Fruit fly (Drosophila melanogaster) whole organism, embryonic: Measurements from ENCODE around the gene spel1.

Source experiments
- CG10543 ChIP-seq: fragments of 200-800 bp; sonication (Bioruptor generic); optimal IDR thresholded peaks from 3 replicates; lab custom pipeline; 2017; ENCODE audit warnings: missing biosample characterization, mild to moderate bottlenecking, missing genetic modification characterization, moderate library complexity
- CG11504 ChIP-seq: fragments of 200-800 bp; sonication (Bioruptor generic); optimal IDR thresholded peaks from 3 replicates; lab custom pipeline; 2019; ENCODE audit warnings: missing biosample characterization, mild to moderate bottlenecking, missing genetic modification characterization, moderate library complexity
- CG11560 ChIP-seq: fragments of 200-800 bp; sonication (Bioruptor generic); IDR thresholded peaks from 3 replicates; pipeline ENCODE4 v1.3.6; 2022; ENCODE audit warnings: missing biosample characterization, missing genetic modification characterization
- CG12219 ChIP-seq: fragments of 200-800 bp; sonication (Bioruptor generic); optimal IDR thresholded peaks from 3 replicates; lab custom pipeline; 2018; ENCODE audit warnings: missing biosample characterization, mild to moderate bottlenecking, missing genetic modification characterization
- CG13287 ChIP-seq: fragments of 200-800 bp; sonication (Bioruptor generic); IDR thresholded peaks from 2 replicates; pipeline ENCODE4 v1.3.6; 2022; ENCODE audit warnings: missing biosample characterization, missing genetic modification characterization; ENCODE audit not compliant: partially characterized antibody
- CG17361 ChIP-seq: fragments of 200-800 bp; sonication (Bioruptor generic); IDR thresholded peaks from 3 replicates; pipeline ENCODE4 v1.3.6; 2022; ENCODE audit warnings: missing biosample characterization, missing genetic modification characterization
- CG2116 ChIP-seq: fragments of 200-800 bp; sonication (Bioruptor generic); optimal IDR thresholded peaks from 3 replicates; lab custom pipeline; 2018; ENCODE audit warnings: missing biosample characterization, mild to moderate bottlenecking, missing genetic modification characterization
- CG3065 ChIP-seq: fragments of 200-800 bp; sonication (Bioruptor generic); optimal IDR thresholded peaks from 2 replicates; lab custom pipeline; 2016; ENCODE audit warnings: missing biosample characterization, missing genetic modification characterization
- CG4282 ChIP-seq: fragments of 200-800 bp; sonication (Bioruptor generic); optimal IDR thresholded peaks from 2 replicates; lab custom pipeline; 2016; ENCODE audit warnings: missing biosample characterization, missing genetic modification characterization
- CG4360 ChIP-seq: fragments of 200-800 bp; sonication (Bioruptor generic); IDR thresholded peaks from 2 replicates; pipeline ENCODE4 v1.3.6; 2022; ENCODE audit warnings: missing biosample characterization, missing genetic modification characterization
- CG6813 ChIP-seq: fragments of 200-800 bp; sonication (Bioruptor generic); optimal IDR thresholded peaks from 2 replicates; lab custom pipeline; 2017; ENCODE audit warnings: missing biosample characterization, missing genetic modification characterization, mild to moderate bottlenecking, moderate library complexity, missing genetic modification reagents
- CG7839 ChIP-seq: fragments of 200-800 bp; sonication (Bioruptor generic); optimal IDR thresholded peaks from 3 replicates; lab custom pipeline; 2018; ENCODE audit warnings: missing biosample characterization, mild to moderate bottlenecking, missing genetic modification characterization, moderate library complexity
- CG7987 ChIP-seq: fragments of 200-800 bp; sonication (Bioruptor generic); optimal IDR thresholded peaks from 2 replicates; lab custom pipeline; 2018; ENCODE audit warnings: missing biosample characterization, mild to moderate bottlenecking, missing genetic modification characterization, moderate library complexity
- CG8765 ChIP-seq: fragments of 200-800 bp; sonication (Bioruptor generic); IDR thresholded peaks from 2 replicates; pipeline ENCODE4 v1.3.6; 2022; ENCODE audit warnings: missing biosample characterization, missing genetic modification characterization
- CG9727 ChIP-seq: fragments of 200-800 bp; sonication (Bioruptor generic); optimal IDR thresholded peaks from 3 replicates; lab custom pipeline; 2017; ENCODE audit warnings: missing biosample characterization, mild to moderate bottlenecking, missing genetic modification characterization
- Dbx ChIP-seq: fragments of 200-800 bp; sonication (Bioruptor generic); IDR thresholded peaks from 3 replicates; pipeline ENCODE4 v1.3.6; 2022; ENCODE audit warnings: missing biosample characterization, missing genetic modification characterization
- Dref ChIP-seq: fragments of 200-800 bp; sonication (Bioruptor generic); IDR thresholded peaks from 2 replicates; pipeline ENCODE4 v1.3.6; 2022; ENCODE audit warnings: missing biosample characterization, missing genetic modification characterization
- Drgx ChIP-seq: fragments of 200-800 bp; sonication (Bioruptor generic); IDR thresholded peaks from 2 replicates; pipeline ENCODE4 v1.3.6; 2022; ENCODE audit warnings: missing biosample characterization, missing genetic modification characterization
- E2f1 ChIP-seq: fragments of 200-800 bp; sonication (Bioruptor generic); IDR thresholded peaks from 2 replicates; pipeline ENCODE4 v1.3.6; 2022; ENCODE audit warnings: missing biosample characterization, missing genetic modification characterization
- HLH3B ChIP-seq: fragments of 200-800 bp; sonication (Bioruptor generic); IDR thresholded peaks from 2 replicates; pipeline ENCODE4 v1.3.6; 2022; ENCODE audit warnings: missing biosample characterization, missing genetic modification characterization
- MBD-R2 ChIP-seq: fragments of 200-800 bp; sonication (Bioruptor generic); IDR thresholded peaks from 2 replicates; pipeline ENCODE4 v1.3.6; 2022; ENCODE audit warnings: missing biosample characterization, missing genetic modification characterization
- Max ChIP-seq: fragments of 200-800 bp; sonication (Bioruptor generic); optimal IDR thresholded peaks from 2 replicates; lab custom pipeline; 2016; ENCODE audit warnings: missing biosample characterization, mild to moderate bottlenecking, missing genetic modification characterization
- Med ChIP-seq: fragments of 200-800 bp; sonication (Bioruptor generic); peaks from one replicate; lab custom pipeline; 2016; ENCODE audit warnings: missing biosample characterization, missing genetic modification characterization, mild to moderate bottlenecking, inconsistent platforms, moderate library complexity
- Oli ChIP-seq: fragments of 200-800 bp; sonication (Bioruptor generic); optimal IDR thresholded peaks from 2 replicates; lab custom pipeline; 2018; ENCODE audit warnings: missing biosample characterization, mild to moderate bottlenecking, missing genetic modification characterization, moderate library complexity
- Opbp ChIP-seq: fragments of 200-800 bp; sonication (Bioruptor generic); IDR thresholded peaks from 3 replicates; pipeline ENCODE4 v1.3.6; 2022; ENCODE audit warnings: missing biosample characterization, missing genetic modification characterization; ENCODE audit not compliant: partially characterized antibody
- Scr ChIP-seq: fragments of 200-800 bp; sonication (Bioruptor generic); IDR thresholded peaks from 2 replicates; pipeline ENCODE4 v1.3.6; 2022; ENCODE audit warnings: missing biosample characterization, missing genetic modification characterization; ENCODE audit not compliant: partially characterized antibody
- ap ChIP-seq: fragments of 200-800 bp; sonication (Bioruptor generic); IDR thresholded peaks from 2 replicates; pipeline ENCODE4 v1.3.6; 2022; ENCODE audit warnings: missing biosample characterization, missing genetic modification characterization
- chinmo ChIP-seq: fragments of 200-800 bp; sonication (Bioruptor generic); IDR thresholded peaks from 4 replicates; pipeline ENCODE4 v1.3.6; 2022; ENCODE audit warnings: missing biosample characterization, missing genetic modification characterization; ENCODE audit not compliant: partially characterized antibody
- danr ChIP-seq: fragments of 200-800 bp; sonication (Bioruptor generic); IDR thresholded peaks from 2 replicates; pipeline ENCODE4 v1.3.6; 2022; ENCODE audit warnings: missing biosample characterization, missing genetic modification characterization
- en ChIP-seq: fragments of 200-800 bp; sonication (Bioruptor generic); optimal IDR thresholded peaks from 2 replicates; lab custom pipeline; 2016; ENCODE audit warnings: missing biosample characterization, missing genetic modification characterization
- fd96Cb ChIP-seq: fragments of 200-800 bp; sonication (Bioruptor generic); optimal IDR thresholded peaks from 2 replicates; lab custom pipeline; 2018; ENCODE audit warnings: missing biosample characterization, mild to moderate bottlenecking, missing genetic modification characterization, moderate library complexity
- gfzf ChIP-seq: fragments of 200-800 bp; sonication (Bioruptor generic); optimal IDR thresholded peaks from 2 replicates; lab custom pipeline; 2016; ENCODE audit warnings: missing biosample characterization, mild to moderate bottlenecking, missing genetic modification characterization, moderate library complexity
- her ChIP-seq: fragments of 200-800 bp; sonication (Bioruptor generic); optimal IDR thresholded peaks from 2 replicates; lab custom pipeline; 2016; ENCODE audit warnings: missing biosample characterization, missing genetic modification characterization
- ken ChIP-seq: fragments of 200-800 bp; sonication (Bioruptor generic); IDR thresholded peaks from 3 replicates; pipeline ENCODE4 v1.3.6; 2022; ENCODE audit warnings: missing biosample characterization, missing genetic modification characterization
- lola ChIP-seq, 3 experiments: fragments of >200 bp in 2 of 3; fragments of 200-800 bp in 1 of 3; sonication (Bioruptor generic) in 1 of 3; optimal IDR thresholded peaks; 2 replicates each; lab custom pipeline; 2017 to 2019; ENCODE audit warnings: missing biosample characterization in 3 of 3, missing genetic modification characterization in 3 of 3, mild to moderate bottlenecking in 1 of 3, moderate library complexity in 1 of 3
- nom ChIP-seq: fragments of 200-800 bp; sonication (Bioruptor generic); optimal IDR thresholded peaks from 2 replicates; lab custom pipeline; 2017; ENCODE audit warnings: missing biosample characterization, missing genetic modification characterization, mild to moderate bottlenecking, moderate library complexity, missing genetic modification reagents
- pum ChIP-seq: fragments of 200-800 bp; sonication (Bioruptor generic); optimal IDR thresholded peaks from 2 replicates; lab custom pipeline; 2016; ENCODE audit warnings: missing biosample characterization, missing genetic modification characterization
- pzg ChIP-seq: fragments of 200-800 bp; sonication (Bioruptor generic); optimal IDR thresholded peaks from 3 replicates; lab custom pipeline; 2018; ENCODE audit warnings: missing biosample characterization, mild to moderate bottlenecking, missing genetic modification characterization, moderate library complexity
- row ChIP-seq: fragments of 200-800 bp; sonication (Bioruptor generic); IDR thresholded peaks from 3 replicates; pipeline ENCODE4 v1.3.6; 2022; ENCODE audit warnings: missing biosample characterization, missing genetic modification characterization
- scrt ChIP-seq: fragments of 200-800 bp; sonication (Bioruptor generic); optimal IDR thresholded peaks from 2 replicates; lab custom pipeline; 2018; ENCODE audit warnings: missing biosample characterization, mild to moderate bottlenecking, missing genetic modification characterization, moderate library complexity
- sna ChIP-seq: fragments of 200-800 bp; sonication (Bioruptor generic); IDR thresholded peaks from 2 replicates; pipeline ENCODE4 v1.3.6; 2022; ENCODE audit warnings: missing biosample characterization, missing genetic modification characterization; ENCODE audit not compliant: partially characterized antibody
- sr ChIP-seq: fragments of 200-800 bp; sonication (Bioruptor generic); IDR thresholded peaks from 3 replicates; pipeline ENCODE4 v1.3.6; 2022; ENCODE audit warnings: missing biosample characterization, missing genetic modification characterization
- tna ChIP-seq: fragments of 200-800 bp; sonication (Bioruptor generic); IDR thresholded peaks from 2 replicates; pipeline ENCODE4 v1.3.6; 2022; ENCODE audit warnings: missing biosample characterization, missing genetic modification characterization; ENCODE audit not compliant: partially characterized antibody
- trh ChIP-seq: fragments of 200-800 bp; sonication (Bioruptor generic); optimal IDR thresholded peaks from 2 replicates; lab custom pipeline; 2016; ENCODE audit warnings: missing biosample characterization, missing genetic modification characterization
- unc-4 ChIP-seq: fragments of 200-800 bp; sonication (Bioruptor generic); IDR thresholded peaks from 2 replicates; pipeline ENCODE4 v1.3.6; 2022; ENCODE audit warnings: missing biosample characterization, missing genetic modification characterization; ENCODE audit not compliant: partially characterized antibody
- zen ChIP-seq: fragments of 200-800 bp; sonication (Bioruptor generic); optimal IDR thresholded peaks from 3 replicates; lab custom pipeline; 2018; ENCODE audit warnings: missing biosample characterization, mild to moderate bottlenecking, missing genetic modification characterization, moderate library complexity

spel1 gene

DNA sequence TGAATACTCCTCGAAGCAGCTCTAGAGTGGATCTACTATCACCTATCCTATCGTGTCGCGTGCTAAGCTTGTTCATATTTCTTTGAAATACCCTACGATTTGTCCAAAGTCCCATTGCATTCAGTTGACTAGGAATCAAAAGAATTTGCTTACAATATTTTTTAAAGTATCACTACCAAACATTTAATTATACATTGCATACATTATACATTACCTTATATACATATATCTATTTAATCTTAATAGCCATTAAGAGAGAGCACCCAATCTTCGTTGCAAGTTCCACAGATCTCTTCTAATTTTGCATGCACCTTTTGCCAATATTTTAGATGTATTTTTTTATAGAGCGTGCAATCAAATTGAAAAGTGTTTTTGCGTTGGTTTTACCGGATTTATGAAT, 43.3 kb upstream of the spel1 start:
- TF ChIP-seq CG11504 (peak; percentile 12), chinmo (GFP tag; lab: Robert Waterston, UW) (0 out of 4 replicates have a peak, but pooled peaks have one; percentile 14), her (GFP tag; lab: Kevin White, UChicago) (no peak), row (GFP tag; lab: Robert Waterston, UW) (0 out of 3 replicates have a peak, but pooled peaks have one; percentile 11), tna (GFP tag; lab: Robert Waterston, UW) (no peak), pum (GFP tag; lab: Kevin White, UChicago) (no peak), HLH3B (GFP tag; lab: Robert Waterston, UW) (peak; percentile 32; the same call in 1 of the 2 replicates), fd96Cb (tag; lab: Kevin White, UChicago) (no peak), Drgx (GFP tag; lab: Robert Waterston, UW) (peak; percentile 49), ap (no peak)

DNA sequence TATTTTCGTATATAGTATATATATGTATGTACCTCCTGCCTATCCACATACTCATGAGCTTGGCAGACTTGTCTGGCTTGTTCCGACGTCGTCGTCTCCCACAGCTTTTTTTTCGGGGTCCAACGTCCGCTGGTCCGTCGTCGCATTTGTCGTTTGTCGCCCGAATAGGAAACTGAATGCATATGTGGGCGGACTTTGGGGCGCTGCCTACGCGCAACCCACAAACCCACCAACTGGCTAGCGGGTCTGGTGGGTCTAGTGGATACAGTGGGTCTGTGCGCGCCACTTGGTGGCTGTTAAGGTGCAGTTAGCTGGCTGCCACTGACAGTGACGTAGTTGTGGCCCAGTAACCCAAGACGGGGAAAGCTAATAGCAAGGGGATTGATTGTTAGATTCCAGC, 42.9 kb upstream of the spel1 start:
- TF ChIP-seq CG4282 (no peak), sr (GFP tag; lab: Robert Waterston, UW) (peak; percentile 97), Med (GFP tag; lab: Kevin White, UChicago) (peak; percentile 11), pum (GFP tag; lab: Kevin White, UChicago) (no peak), CG7987 (GFP tag; lab: Kevin White, UChicago) (no peak)

dm6 chr2L:14333965-14334364, 27.9 kb upstream of the spel1 start, which contains the start of gene CG33090:
Gene CG33090, plus strand, starts transcription at chr2L:14334158.
- TF ChIP-seq chinmo (GFP tag; lab: Robert Waterston, UW) = 0 out of 4 replicates have a peak, but pooled peaks have one; percentile 38
- 0 out of 2 replicates have a peak, but pooled peaks have one; percentile 21 for TF ChIP-seq Scr (GFP tag; lab: Robert Waterston, UW)
- TF ChIP-seq CG4360 (GFP tag; lab: Robert Waterston, UW) = peak; percentile 93
- TF ChIP-seq scrt (GFP tag; lab: Kevin White, UChicago) = no peak
- TF ChIP-seq E2f1 (GFP tag; lab: Robert Waterston, UW) = no peak
- peak; percentile 50 for TF ChIP-seq CG2116 (GFP tag; lab: Kevin White, UChicago)
- TF ChIP-seq CG6813 = no peak
- peak; percentile 45 for TF ChIP-seq pzg (GFP tag; lab: Kevin White, UChicago)
- TF ChIP-seq MBD-R2 (GFP tag; lab: Robert Waterston, UW) = 0 out of 2 replicates have a peak, but pooled peaks have one; percentile 25
- no peak for TF ChIP-seq Max (GFP tag; lab: Kevin White, UChicago)
- TF ChIP-seq nom (GFP tag; lab: Kevin White, UChicago) = no peak
- no peak for TF ChIP-seq CG7839
- no peak for TF ChIP-seq lola (GFP tag; optimal IDR thresholded peaks at IDR 0.05; lab: Kevin White, UChicago)
- TF ChIP-seq zen (tag; lab: Kevin White, UChicago) = no peak
- 0 out of 3 replicates have a peak, but pooled peaks have one; percentile 29 for TF ChIP-seq Dbx
- TF ChIP-seq CG9727 (GFP tag; lab: Kevin White, UChicago) = no peak
- TF ChIP-seq sna (GFP tag; lab: Robert Waterston, UW) = peak; percentile 18; the same call in 1 of the 2 replicates
- TF ChIP-seq danr (GFP tag; lab: Robert Waterston, UW) = no peak
- TF ChIP-seq CG8765 = no peak
- peak; percentile 29 for TF ChIP-seq CG11504
- TF ChIP-seq Dref = peak; percentile 61
- TF ChIP-seq CG12219 (GFP tag; lab: Kevin White, UChicago) = no peak
- TF ChIP-seq Opbp = peak; percentile 51; the same call in 1 of the 3 replicates
- TF ChIP-seq unc-4 = 0 out of 2 replicates have a peak, but pooled peaks have one; percentile 17
- TF ChIP-seq en = no peak
- no peak for TF ChIP-seq CG3065 (GFP tag; lab: Kevin White, UChicago)
- TF ChIP-seq Oli (tag; lab: Kevin White, UChicago) = no peak
- no peak for TF ChIP-seq CG10543 (GFP tag; lab: Kevin White, UChicago)
- no peak for TF ChIP-seq ken (GFP tag; lab: Robert Waterston, UW)
- TF ChIP-seq gfzf = peak; percentile 73
- TF ChIP-seq CG13287 (GFP tag; lab: Robert Waterston, UW) = peak; percentile 66; the same call in 1 of the 2 replicates
- TF ChIP-seq CG11560 (tag; lab: Robert Waterston, UW) = peak; percentile 92; the same call in 2 of the 3 replicates
- TF ChIP-seq trh = no peak
- TF ChIP-seq CG17361 = no peak
